Worm (Caenorhabditis elegans) whole organism, L4 larva: ENCODE data around the gene tost-1.
"Not testable (repeated sequence)": the region's sequence is repeated elsewhere in the genome, so short reads cannot be mapped to it uniquely, and the experiment has no call there.

Experiments used
- D1046.2 ChIP-seq: fragments of 200-800 bp; sonication (Bioruptor generic); IDR thresholded peaks from 2 replicates; pipeline ENCODE4 v1.3.6; 2022; ENCODE audit warnings: missing genetic modification characterization, missing compliant biosample characterization
- F26F4.8 ChIP-seq: fragments of 200-800 bp; sonication (Bioruptor generic); conservative IDR thresholded peaks from 2 replicates; pipeline ENCODE4 v1.3.6; 2022; ENCODE audit warnings: missing genetic modification characterization, missing compliant biosample characterization
- F37D6.2 ChIP-seq: sonication (generic microtip); optimal IDR thresholded peaks from 2 replicates; lab custom pipeline; 2016; ENCODE audit warnings: mild to moderate bottlenecking, missing genetic modification characterization, missing compliant biosample characterization
- R02D3.7 ChIP-seq: fragments of 150-350 bp; sonication (generic microtip); optimal IDR thresholded peaks from 3 replicates; lab custom pipeline; 2014; ENCODE audit warnings: missing biosample characterization, missing genetic modification characterization
- T26A8.4 ChIP-seq: fragments of 200-800 bp; sonication (Bioruptor generic); IDR thresholded peaks from 2 replicates; pipeline ENCODE4 v1.3.6; 2022; ENCODE audit warnings: missing genetic modification characterization, missing compliant biosample characterization
- Y48G9A.11 ChIP-seq: fragments of 200-800 bp; sonication (Bioruptor generic); IDR thresholded peaks from 2 replicates; pipeline ENCODE4 v1.3.6; 2022; ENCODE audit warnings: missing genetic modification reagents, missing genetic modification characterization, missing compliant biosample characterization
- Y75B8A.6 ChIP-seq: fragments of 200-800 bp; sonication (Bioruptor generic); IDR thresholded peaks from 2 replicates; pipeline ENCODE4 v1.3.6; 2022; ENCODE audit warnings: missing genetic modification reagents, missing genetic modification characterization, missing compliant biosample characterization
- aha-1 ChIP-seq: fragments of 150-350 bp; peaks from one replicate; lab custom pipeline; 2014; ENCODE audit warnings: missing biosample characterization, missing genetic modification characterization
- attf-4 ChIP-seq: sonication (generic microtip); optimal IDR thresholded peaks from 3 replicates; lab custom pipeline; 2017; ENCODE audit warnings: missing biosample characterization, missing genetic modification characterization
- ceh-28 ChIP-seq: fragments of 150-350 bp; optimal IDR thresholded peaks from 2 replicates; lab custom pipeline; 2014; ENCODE audit warnings: missing biosample characterization, missing genetic modification reagents, missing genetic modification characterization
- ceh-32 ChIP-seq: sonication (generic microtip); optimal IDR thresholded peaks from 2 replicates; lab custom pipeline; 2016; ENCODE audit warnings: mild to moderate bottlenecking, missing genetic modification characterization, missing compliant biosample characterization; ENCODE audit not compliant: poor library complexity
- ces-1 ChIP-seq: fragments of 150-350 bp; sonication (generic microtip); optimal IDR thresholded peaks from 4 replicates; lab custom pipeline; 2014; ENCODE audit warnings: missing biosample characterization, missing genetic modification reagents, missing genetic modification characterization
- daf-16 ChIP-seq, 3 experiments: sonication (generic microtip); optimal IDR thresholded peaks; 2 replicates each; lab custom pipeline; 2016 to 2017; ENCODE audit warnings: missing genetic modification characterization in 3 of 3, missing genetic modification reagents in 3 of 3, mild to moderate bottlenecking in 2 of 3, missing compliant biosample characterization in 2 of 3, missing biosample characterization in 1 of 3, moderate library complexity in 1 of 3
- dmd-6 ChIP-seq: fragments of 200-800 bp; sonication (Bioruptor generic); IDR thresholded peaks from 2 replicates; pipeline ENCODE4 v1.3.6; 2022; ENCODE audit warnings: missing genetic modification reagents, missing genetic modification characterization, missing compliant biosample characterization
- dmd-8 ChIP-seq: fragments of 200-800 bp; sonication (Bioruptor generic); IDR thresholded peaks from 2 replicates; pipeline ENCODE4 v1.3.6; 2022; ENCODE audit warnings: missing genetic modification characterization, missing compliant biosample characterization
- dmd-9 ChIP-seq: fragments of 200-800 bp; sonication (Bioruptor generic); IDR thresholded peaks from 2 replicates; pipeline ENCODE4 v1.3.6; 2022; ENCODE audit warnings: missing genetic modification reagents, missing genetic modification characterization, missing compliant biosample characterization
- dpl-1 ChIP-seq: fragments of 150-350 bp; optimal IDR thresholded peaks from 2 replicates; lab custom pipeline; 2014; ENCODE audit warnings: missing biosample characterization, missing genetic modification reagents, missing genetic modification characterization
- duxl-1 ChIP-seq: sonication (generic microtip); optimal IDR thresholded peaks from 2 replicates; lab custom pipeline; 2016; ENCODE audit warnings: mild to moderate bottlenecking, missing genetic modification characterization, moderate library complexity, missing compliant biosample characterization; ENCODE audit not compliant: poor library complexity
- egl-43 ChIP-seq: fragments of 200-800 bp; sonication (Bioruptor generic); IDR thresholded peaks from 2 replicates; pipeline ENCODE4 v1.3.6; 2022; ENCODE audit warnings: missing genetic modification reagents, missing genetic modification characterization, missing compliant biosample characterization
- fkh-10 ChIP-seq: fragments of 150-350 bp; optimal IDR thresholded peaks from 2 replicates; lab custom pipeline; 2014; ENCODE audit warnings: missing biosample characterization, missing genetic modification reagents, missing genetic modification characterization
- hlh-11 ChIP-seq: fragments of 200-800 bp; sonication (Bioruptor generic); optimal IDR thresholded peaks from 2 replicates; lab custom pipeline; 2018; ENCODE audit warnings: mild to moderate bottlenecking, missing genetic modification characterization, missing compliant biosample characterization
- hlh-30 ChIP-seq: sonication (generic microtip); optimal IDR thresholded peaks from 2 replicates; lab custom pipeline; 2017; ENCODE audit warnings: antibody characterized with exemption, mild to moderate bottlenecking, missing genetic modification characterization, missing compliant biosample characterization; ENCODE audit not compliant: insufficient read depth
- hmg-1.1 ChIP-seq: fragments of 200-800 bp; sonication (Bioruptor generic); IDR thresholded peaks from 2 replicates; pipeline ENCODE4 v1.3.6; 2022; ENCODE audit warnings: missing genetic modification reagents, missing genetic modification characterization, missing compliant biosample characterization
- jun-1 ChIP-seq: fragments of 150-350 bp; optimal IDR thresholded peaks from 2 replicates; lab custom pipeline; 2014; ENCODE audit warnings: missing biosample characterization, missing genetic modification reagents, missing genetic modification characterization
- lin-15B ChIP-seq: fragments of 150-350 bp; sonication (generic microtip); optimal IDR thresholded peaks from 3 replicates; lab custom pipeline; 2014; ENCODE audit warnings: missing biosample characterization, missing genetic modification characterization
- lin-38 ChIP-seq: fragments of 200-800 bp; sonication (Bioruptor generic); IDR thresholded peaks from 2 replicates; pipeline ENCODE4 v1.3.6; 2022; ENCODE audit warnings: missing genetic modification reagents, missing genetic modification characterization, missing compliant biosample characterization
- lsy-2 ChIP-seq, 2 experiments: fragments of 150-350 bp in 1 of 2; sonication (generic microtip) in 1 of 2; optimal IDR thresholded peaks; 2 replicates each; lab custom pipeline; 2014 to 2017; ENCODE audit warnings: missing biosample characterization in 2 of 2, missing genetic modification characterization in 2 of 2
- mdt-29 ChIP-seq: fragments of 200-800 bp; sonication (Bioruptor generic); IDR thresholded peaks from 2 replicates; pipeline ENCODE4 v1.3.6; 2022; ENCODE audit warnings: missing genetic modification reagents, missing genetic modification characterization, missing compliant biosample characterization
- mep-1 ChIP-seq: fragments of 150-350 bp; sonication (generic microtip); optimal IDR thresholded peaks from 3 replicates; lab custom pipeline; 2014; ENCODE audit warnings: missing biosample characterization, missing genetic modification characterization
- mes-2 ChIP-seq: sonication (generic microtip); optimal IDR thresholded peaks from 2 replicates; lab custom pipeline; 2016; ENCODE audit warnings: missing genotype, mild to moderate bottlenecking, missing genetic modification characterization, missing compliant biosample characterization; ENCODE audit not compliant: poor library complexity, severe bottlenecking
- nhr-102 ChIP-seq: sonication (generic microtip); optimal IDR thresholded peaks from 2 replicates; lab custom pipeline; 2016; ENCODE audit warnings: mild to moderate bottlenecking, missing genetic modification characterization, moderate library complexity, missing compliant biosample characterization
- nhr-237 ChIP-seq: sonication (generic microtip); optimal IDR thresholded peaks from 2 replicates; lab custom pipeline; 2017; ENCODE audit warnings: missing biosample characterization, missing genetic modification characterization
- nhr-28 ChIP-seq: fragments of 150-350 bp; optimal IDR thresholded peaks from 2 replicates; lab custom pipeline; 2014; ENCODE audit warnings: missing biosample characterization, missing genetic modification characterization
- nhr-42 ChIP-seq: fragments of 200-800 bp; sonication (Bioruptor generic); IDR thresholded peaks from 2 replicates; pipeline ENCODE4 v1.3.6; 2022; ENCODE audit warnings: missing genetic modification characterization, missing compliant biosample characterization
- nhr-77 ChIP-seq: fragments of 150-350 bp; optimal IDR thresholded peaks from 2 replicates; lab custom pipeline; 2014; ENCODE audit warnings: missing biosample characterization, missing genetic modification characterization
- pha-4 ChIP-seq, 2 experiments: fragments of 150-350 bp in 1 of 2; fragments of 200-800 bp in 1 of 2; sonication (Bioruptor generic) in 1 of 2; IDR thresholded peaks in 1 of 2; optimal IDR thresholded peaks in 1 of 2; 2 replicates each; pipeline versions ENCODE4 v1.3.6 to Lab custom; 2014 to 2022; ENCODE audit warnings: missing genetic modification characterization in 2 of 2, missing genetic modification reagents in 2 of 2, missing biosample characterization in 1 of 2, missing compliant biosample characterization in 1 of 2
- php-3 ChIP-seq: fragments of 200-800 bp; sonication (Bioruptor generic); IDR thresholded peaks from 2 replicates; pipeline ENCODE4 v1.3.6; 2022; ENCODE audit warnings: missing genetic modification reagents, missing genetic modification characterization, missing compliant biosample characterization
- pqm-1 ChIP-seq: sonication (generic microtip); optimal IDR thresholded peaks from 2 replicates; lab custom pipeline; 2017; ENCODE audit warnings: missing biosample characterization, missing genetic modification characterization
- sdz-12 ChIP-seq: fragments of 200-800 bp; sonication (Bioruptor generic); optimal IDR thresholded peaks from 2 replicates; lab custom pipeline; 2018; ENCODE audit warnings: mild to moderate bottlenecking, missing genetic modification characterization, missing compliant biosample characterization
- set-16 ChIP-seq: fragments of 200-800 bp; sonication (Bioruptor generic); IDR thresholded peaks from 2 replicates; pipeline ENCODE4 v1.3.6; 2022; ENCODE audit warnings: missing genetic modification reagents, missing genetic modification characterization, missing compliant biosample characterization
- snpc-1.2 ChIP-seq: fragments of 200-800 bp; sonication (Bioruptor generic); IDR thresholded peaks from 2 replicates; pipeline ENCODE4 v1.3.6; 2022; ENCODE audit warnings: missing genetic modification reagents, missing genetic modification characterization, missing compliant biosample characterization
- spr-3 ChIP-seq: fragments of 200-800 bp; sonication (Bioruptor generic); optimal IDR thresholded peaks from 2 replicates; lab custom pipeline; 2018; ENCODE audit warnings: mild to moderate bottlenecking, missing genetic modification characterization, missing compliant biosample characterization
- unc-130 ChIP-seq: sonication (generic microtip); optimal IDR thresholded peaks from 2 replicates; lab custom pipeline; 2016; ENCODE audit warnings: missing genetic modification reagents, missing genetic modification characterization, missing compliant biosample characterization
- vab-7 ChIP-seq: fragments of 200-800 bp; sonication (Bioruptor generic); IDR thresholded peaks from 2 replicates; pipeline ENCODE4 v1.3.6; 2022; ENCODE audit warnings: missing genetic modification reagents, missing genetic modification characterization, missing compliant biosample characterization
- ztf-11 ChIP-seq: fragments of 150-350 bp; optimal IDR thresholded peaks from 2 replicates; lab custom pipeline; 2014; ENCODE audit warnings: missing biosample characterization, missing genetic modification characterization

The tost-1 gene

DNA sequence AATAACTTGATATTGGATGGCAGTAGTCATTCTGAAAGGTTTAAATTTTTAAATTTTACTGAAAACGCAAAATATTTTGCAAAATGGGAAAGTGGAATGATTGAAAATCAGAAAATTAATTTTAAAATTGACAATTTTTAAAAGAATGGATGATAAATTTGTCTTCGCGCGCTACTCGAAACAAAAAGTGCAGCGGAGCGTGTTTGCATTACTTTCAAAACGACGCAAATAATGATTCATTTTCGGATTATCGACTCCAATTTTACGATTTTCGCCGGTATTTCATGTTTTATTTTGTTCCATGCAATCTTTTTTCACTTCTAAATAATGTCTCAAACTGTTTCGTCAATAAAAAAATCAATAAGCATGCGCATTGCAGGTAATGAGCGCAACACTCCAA lies at the start of gene tost-1, which contains the start of gene arx-6:
Gene tost-1, minus strand, starts transcription at position 31 of the 400 bp plus-strand sequence.
Gene arx-6, plus strand, starts transcription at position 378 of the 400 bp plus-strand sequence.
- peak; percentile 93 for TF ChIP-seq lin-38
- TF ChIP-seq dpl-1: peak; percentile 84
- no peak for TF ChIP-seq ztf-11
- no peak for TF ChIP-seq dmd-8 (GFP tag; lab: Robert Waterston, UW)
- TF ChIP-seq mep-1 (tag; lab: Kevin White, UChicago): no peak
- no peak for TF ChIP-seq ceh-28
- TF ChIP-seq Y75B8A.6 (GFP tag; lab: Robert Waterston, UW): no peak
- TF ChIP-seq attf-4 (tag; lab: Kevin White, UChicago): no peak
- no peak for TF ChIP-seq ceh-32 (tag; lab: Kevin White, UChicago)
- no peak for TF ChIP-seq daf-16 (GFP tag; optimal IDR thresholded peaks at IDR 0.05; lab: Kevin White, UChicago)
- no peak for TF ChIP-seq daf-16 (tag; optimal IDR thresholded peaks at IDR 0.05; lab: Kevin White, UChicago)
- no peak for TF ChIP-seq pqm-1 (tag; lab: Kevin White, UChicago)
- no peak for TF ChIP-seq unc-130 (GFP tag; lab: Kevin White, UChicago)
- TF ChIP-seq aha-1 (tag; lab: Kevin White, UChicago): no peak
- TF ChIP-seq vab-7 (GFP tag; lab: Robert Waterston, UW): no peak
- peak; percentile 19 for TF ChIP-seq fkh-10 (GFP tag; lab: Kevin White, UChicago)
- TF ChIP-seq hlh-30 (tag; lab: Kevin White, UChicago): no peak
- TF ChIP-seq duxl-1 (tag; lab: Kevin White, UChicago): no peak
- TF ChIP-seq mes-2 (tag; lab: Kevin White, UChicago): peak; percentile 81
- no peak for TF ChIP-seq lin-15B
- no peak for TF ChIP-seq nhr-77
- TF ChIP-seq dmd-9 (GFP tag; lab: Robert Waterston, UW): no peak
- TF ChIP-seq spr-3: no peak
- no peak for TF ChIP-seq dmd-6 (GFP tag; lab: Robert Waterston, UW)
- no peak for TF ChIP-seq nhr-237 (tag; lab: Kevin White, UChicago)
- peak in 1 of 2 experiments; percentile 69 for TF ChIP-seq lsy-2 (tag; optimal IDR thresholded peaks at IDR 0.05; lab: Kevin White, UChicago)
- no peak for TF ChIP-seq hmg-1.1 (GFP tag; lab: Robert Waterston, UW)
- TF ChIP-seq jun-1 (tag; lab: Kevin White, UChicago): no peak

DNA sequence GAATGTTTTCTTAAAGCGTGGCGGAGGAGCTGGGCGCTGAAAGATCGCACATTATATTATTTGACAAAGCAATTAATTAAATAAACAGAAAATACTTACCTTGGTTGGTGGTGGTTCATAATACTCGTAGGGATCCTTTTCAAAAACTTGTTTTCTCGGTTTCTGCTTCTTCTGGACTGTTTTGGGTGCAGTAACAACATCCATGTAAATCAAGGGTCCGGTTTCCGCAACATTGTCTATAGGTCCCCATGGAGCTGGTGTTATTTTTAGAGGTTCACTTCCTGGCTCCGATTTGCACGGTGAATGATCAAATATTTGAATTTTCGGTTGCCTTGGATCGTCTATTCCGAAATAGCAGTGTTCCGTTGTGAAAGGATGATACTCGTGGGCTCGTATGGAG lies 46.0 kb upstream of the tost-1 start:
- no peak for TF ChIP-seq mdt-29 (GFP tag; lab: Robert Waterston, UW)
- TF ChIP-seq nhr-102 (tag; lab: Kevin White, UChicago): no peak
- no peak for TF ChIP-seq sdz-12
- TF ChIP-seq R02D3.7 (tag; lab: Kevin White, UChicago): no peak
- 0 out of 2 replicates have a peak, but pooled peaks have one; percentile 51 for TF ChIP-seq F26F4.8 (GFP tag; lab: Robert Waterston, UW)
- TF ChIP-seq aha-1 (tag; lab: Kevin White, UChicago): peak; percentile 67
- TF ChIP-seq, all 104 proteins: peak for 2

DNA sequence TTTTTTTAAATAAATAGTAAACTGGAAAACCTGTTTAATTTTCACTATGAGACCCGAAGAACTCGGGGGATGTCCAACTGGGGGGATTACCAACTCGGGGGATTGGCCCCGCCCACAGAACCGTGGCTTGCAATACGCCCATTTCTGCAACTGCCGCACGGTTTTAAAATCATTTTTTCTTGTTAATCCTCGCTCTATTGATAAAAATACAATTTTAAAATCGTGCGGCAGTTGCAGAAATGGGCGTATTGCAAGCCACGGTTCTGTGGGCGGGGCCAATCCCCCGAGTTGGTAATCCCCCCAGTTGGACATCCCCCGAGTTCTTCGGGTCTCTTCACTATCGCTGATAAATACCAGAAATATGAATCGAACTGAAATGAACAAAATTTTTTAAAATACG lies 43.9 kb upstream of the tost-1 start, which contains the start of gene mmab-1:
Gene mmab-1, minus strand, starts transcription at position 95 of the 400 bp plus-strand sequence.
- TF ChIP-seq nhr-28 (tag; lab: Kevin White, UChicago) (peak; percentile 4), egl-43 (GFP tag; lab: Robert Waterston, UW) (peak; percentile 64; the same call in 1 of the 2 replicates), php-3 (GFP tag; lab: Robert Waterston, UW) (peak; percentile 29; the same call in 1 of the 2 replicates), hlh-11 (tag; lab: Kevin White, UChicago) (peak; percentile 36), mdt-29 (GFP tag; lab: Robert Waterston, UW) (peak; percentile 41; the same call in 1 of the 2 replicates), nhr-42 (GFP tag; lab: Robert Waterston, UW) (peak; percentile 74; the same call in 1 of the 2 replicates), vab-7 (GFP tag; lab: Robert Waterston, UW) (peak; percentile 80), Y48G9A.11 (GFP tag; lab: Robert Waterston, UW) (peak; percentile 49; the same call in 1 of the 2 replicates), pha-4 (GFP tag; IDR thresholded peaks at IDR 0.05; lab: Robert Waterston, UW) (peak; percentile 21; the same call in 1 of the 2 replicates), snpc-1.2 (0 out of 2 replicates have a peak, but pooled peaks have one; percentile 20), set-16 (GFP tag; lab: Robert Waterston, UW) (peak; percentile 14; the same call in 1 of the 2 replicates), ces-1 (GFP tag; lab: Kevin White, UChicago) (peak; percentile 27), F37D6.2 (tag; lab: Kevin White, UChicago) (peak; percentile 21), lin-38 (peak; percentile 87), D1046.2 (GFP tag; lab: Robert Waterston, UW) (0 out of 2 replicates have a peak, but pooled peaks have one; percentile 20), mes-2 (tag; lab: Kevin White, UChicago) (peak; percentile 71), dmd-6 (GFP tag; lab: Robert Waterston, UW) (peak; percentile 56), dmd-9 (GFP tag; lab: Robert Waterston, UW) (peak; percentile 68; the same call in 1 of the 2 replicates), mep-1 (tag; lab: Kevin White, UChicago) (peak; percentile 35), T26A8.4 (peak; percentile 38)
- not testable (repeated sequence) for TF ChIP-seq pha-4 (tag; optimal IDR thresholded peaks at IDR 0.05; lab: Kevin White, UChicago)
